Worm (Caenorhabditis elegans) whole organism, late embryonic: ENCODE results near the gene wdr-83.

Experiments
- ama-1 ChIP-seq: fragments of 150-350 bp; optimal IDR thresholded peaks from 2 replicates; lab custom pipeline; 2014
- che-1 ChIP-seq: sonication (generic microtip); optimal IDR thresholded peaks from 2 replicates; lab custom pipeline; 2016; ENCODE audit warnings: mild to moderate bottlenecking, missing genetic modification characterization, missing compliant biosample characterization
- ets-4 ChIP-seq: sonication (generic microtip); optimal IDR thresholded peaks from 2 replicates; lab custom pipeline; 2016; ENCODE audit warnings: missing genetic modification characterization, missing compliant biosample characterization
- nhr-232 ChIP-seq: sonication (generic microtip); optimal IDR thresholded peaks from 2 replicates; lab custom pipeline; 2016; ENCODE audit warnings: missing genetic modification characterization, missing compliant biosample characterization
- odd-2 ChIP-seq: sonication (generic microtip); optimal IDR thresholded peaks from 2 replicates; lab custom pipeline; 2017; ENCODE audit warnings: antibody characterized with exemption, mild to moderate bottlenecking, missing genetic modification characterization, missing compliant biosample characterization
- pha-4 ChIP-seq: fragments of 150-350 bp; optimal IDR thresholded peaks from 2 replicates; lab custom pipeline; 2018; ENCODE audit warnings: missing biosample characterization, missing genetic modification reagents, missing genetic modification characterization
- unc-3 ChIP-seq, 2 experiments: fragments of 200-800 bp in 1 of 2; sonication (Bioruptor generic) in 1 of 2; sonication (generic microtip) in 1 of 2; conservative IDR thresholded peaks in 1 of 2; optimal IDR thresholded peaks in 1 of 2; 2 replicates each; pipeline versions ENCODE4 v1.3.6 to Lab custom; 2016 to 2022; ENCODE audit warnings: missing compliant biosample characterization in 2 of 2, missing genetic modification characterization in 2 of 2, missing genetic modification reagents in 1 of 2
- unc-55 ChIP-seq: sonication (generic microtip); optimal IDR thresholded peaks from 2 replicates; lab custom pipeline; 2017; ENCODE audit warnings: missing biosample characterization, missing genetic modification reagents, missing genetic modification characterization

DNA sequence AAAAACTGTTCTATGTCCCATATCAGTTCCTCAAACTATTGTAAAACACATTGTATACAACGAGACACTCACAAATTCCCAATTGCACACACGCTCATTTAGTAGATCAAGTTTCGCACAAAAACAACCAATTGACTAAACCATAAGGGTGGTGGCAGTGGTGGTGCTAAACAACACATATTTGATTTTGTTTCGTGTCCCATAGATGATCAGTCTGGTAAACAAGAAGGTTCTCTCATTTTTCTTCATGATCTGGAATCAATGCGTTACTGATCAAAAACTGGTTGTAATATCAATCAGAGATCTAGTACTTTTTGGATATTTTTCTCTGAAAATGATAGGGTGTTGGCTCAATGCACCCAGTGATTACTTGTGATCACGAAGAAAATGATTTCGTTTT is 12.9 kb downstream of the wdr-83 start:
- TF ChIP-seq unc-3 (GFP tag; conservative IDR thresholded peaks at IDR 0.05; lab: Robert Waterston, UW) (no peak), unc-3 (tag; optimal IDR thresholded peaks at IDR 0.05; lab: Kevin White, UChicago) (no peak), nhr-232 (no peak), pha-4 (no peak), che-1 (tag; lab: Kevin White, UChicago) (no peak), ama-1 (lab: Kevin White, UChicago) (no peak), unc-55 (GFP tag; lab: Kevin White, UChicago) (no peak), ets-4 (tag; lab: Kevin White, UChicago) (no peak), odd-2 (tag; lab: Kevin White, UChicago) (no peak)
